Worm (Caenorhabditis elegans) whole organism, dauer: ENCODE results near the gene pen-2.

Experiments used
- unc-62 ChIP-seq: sonication (generic microtip); optimal IDR thresholded peaks from 2 replicates; lab custom pipeline; 2017; ENCODE audit warnings: missing biosample characterization, missing genetic modification reagents, missing genetic modification characterization

The pen-2 gene

ce11 chrIII:11390832-11391231 lies 47.7 kb downstream of the pen-2 start:
- no peak for TF ChIP-seq unc-62 (GFP tag; lab: Kevin White, UChicago)

- TF ChIP-seq unc-62 (GFP tag; lab: Kevin White, UChicago), result no peak
Observed at ce11 chrIII:11391601-11392520, 48.7 kb downstream of the pen-2 start.

DNA sequence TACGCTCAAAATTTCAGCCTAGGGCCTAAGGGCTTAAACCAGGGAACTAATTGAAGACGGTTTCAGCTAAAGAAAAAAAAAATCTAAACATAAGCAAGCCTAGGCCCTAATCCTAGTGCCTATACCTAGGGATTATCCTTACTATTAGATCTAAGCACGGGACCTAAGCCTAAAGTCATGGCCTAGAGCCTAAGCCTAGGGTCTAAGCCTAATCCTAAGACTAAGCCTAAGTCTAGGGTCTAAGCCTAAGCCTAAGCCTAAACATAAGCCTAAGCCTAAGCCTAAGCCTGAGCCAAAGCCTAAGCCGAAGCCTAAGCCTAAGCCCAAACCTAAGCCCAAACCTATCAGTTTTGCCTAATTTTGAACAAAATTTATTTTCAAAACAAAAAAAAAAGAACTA lies 49.6 kb downstream of the pen-2 start:
- TF ChIP-seq unc-62 (GFP tag; lab: Kevin White, UChicago), result no peak

DNA sequence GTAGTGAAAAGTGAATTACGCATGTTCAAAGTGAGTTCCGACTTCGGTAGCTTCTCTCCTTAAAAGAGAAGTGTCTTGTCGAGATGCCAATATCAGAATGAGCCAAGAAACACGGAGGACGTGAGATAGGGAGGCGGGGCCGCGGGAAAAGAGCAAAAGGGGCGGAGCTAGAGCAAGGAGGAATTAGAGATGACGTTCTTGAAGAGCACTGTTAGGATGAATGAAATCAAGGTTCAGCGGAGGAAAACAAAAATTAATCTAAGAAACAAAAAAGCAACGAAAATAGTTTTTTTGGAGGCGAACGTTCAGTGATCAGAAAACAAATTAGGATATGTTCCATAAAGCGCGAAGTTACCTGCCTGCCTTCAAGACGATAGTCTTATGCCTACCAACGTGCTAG lies 50.0 kb downstream of the pen-2 start, which contains the start of gene nlp-21:
TSS of gene nlp-21 (minus strand) at position 101 of the 400 bp plus-strand sequence.
- TF ChIP-seq unc-62 (GFP tag; lab: Kevin White, UChicago), result no peak
